ENCODE assay signal across 5 worm cellular contexts in the genomic region with DNA sequence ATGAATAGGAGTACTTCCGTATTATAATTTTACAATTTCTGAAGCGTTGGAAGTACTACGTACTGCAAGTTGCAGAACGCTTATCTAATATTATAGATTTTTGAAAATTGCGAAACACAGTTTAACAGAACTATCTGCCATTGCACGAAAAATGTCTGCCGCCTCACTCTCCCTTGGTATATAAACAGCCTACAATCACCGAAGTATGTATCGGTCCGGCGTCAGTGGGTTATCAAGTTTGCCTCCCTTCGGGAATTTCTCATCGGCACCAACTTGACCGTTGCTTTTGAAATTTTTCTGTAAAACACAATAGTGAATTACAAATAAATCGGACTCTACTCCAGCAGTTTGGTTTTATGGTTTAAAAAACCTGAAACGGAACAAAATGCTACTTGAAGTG.
TF ChIP-seq lines count a peak whose summit lies in the region.

No protein-coding gene starts in this region.

TF ChIP-seq in whole organism, L1 larva, 84 proteins besides CTCF, POLR2A, EP300 and RAD21:
- no peak for TF ChIP-seq nhr-77 (tag; optimal IDR thresholded peaks at IDR 0.05; lab: Kevin White, UChicago)
- no peak for TF ChIP-seq lir-3 (tag; optimal IDR thresholded peaks at IDR 0.05; lab: Kevin White, UChicago; ENCODE audit: poor library complexity)
- TF ChIP-seq nhr-19 (GFP tag; conservative IDR thresholded peaks at IDR 0.05; lab: Robert Waterston, UW), result 0 out of 2 replicates have a peak, but pooled peaks have one; percentile 7
- no peak for TF ChIP-seq ceh-82 (tag; optimal IDR thresholded peaks at IDR 0.05; lab: Kevin White, UChicago)
- TF ChIP-seq unc-62 (GFP tag; optimal IDR thresholded peaks at IDR 0.05; lab: Kevin White, UChicago), result no peak
- TF ChIP-seq nhr-85 (tag; lab: Kevin White, UChicago), result no peak
- TF ChIP-seq tlp-1 (tag; optimal IDR thresholded peaks at IDR 0.05; lab: Kevin White, UChicago), result no peak
- TF ChIP-seq elt-2 (tag; optimal IDR thresholded peaks at IDR 0.05; lab: Kevin White, UChicago), result peak; percentile 35
- TF ChIP-seq skn-1 (tag; optimal IDR thresholded peaks at IDR 0.05; lab: Kevin White, UChicago), result peak; percentile 2
- TF ChIP-seq elt-3 (tag; optimal IDR thresholded peaks at IDR 0.05; lab: Kevin White, UChicago), result no peak
- TF ChIP-seq nhr-12 (tag; optimal IDR thresholded peaks at IDR 0.05; lab: Kevin White, UChicago), result no peak
- no peak for TF ChIP-seq mep-1 (tag; optimal IDR thresholded peaks at IDR 0.05; lab: Kevin White, UChicago)
- no peak for TF ChIP-seq sup-37 (GFP tag; optimal IDR thresholded peaks at IDR 0.05; lab: Kevin White, UChicago)
- peak; percentile 18 for TF ChIP-seq nhr-47 (tag; optimal IDR thresholded peaks at IDR 0.05; lab: Kevin White, UChicago)
- peak; percentile 95 for TF ChIP-seq snpc-4 (tag; optimal IDR thresholded peaks at IDR 0.05; lab: Kevin White, UChicago)
- no peak for TF ChIP-seq irx-1 (tag; optimal IDR thresholded peaks at IDR 0.05; lab: Kevin White, UChicago)
- TF ChIP-seq fkh-8 (tag; optimal IDR thresholded peaks at IDR 0.05; lab: Kevin White, UChicago), result no peak
- TF ChIP-seq nhr-20 (tag; optimal IDR thresholded peaks at IDR 0.05; lab: Kevin White, UChicago), result peak; percentile 0
TF ChIP-seq in whole organism, L1 larva: peak in this region for 6.

TF ChIP-seq in whole organism, L2 larva, 48 proteins besides CTCF, POLR2A, EP300 and RAD21:
- TF ChIP-seq aly-2 (tag; optimal IDR thresholded peaks at IDR 0.05; lab: Kevin White, UChicago), result no peak
- peak; percentile 17 for TF ChIP-seq sma-3 (GFP tag; optimal IDR thresholded peaks at IDR 0.05; lab: Kevin White, UChicago)
- peak; percentile 93 for TF ChIP-seq snpc-4 (tag; optimal IDR thresholded peaks at IDR 0.05; lab: Kevin White, UChicago)

TF ChIP-seq in whole organism, L3 larva, 47 proteins besides CTCF, POLR2A, EP300 and RAD21:
- no peak for TF ChIP-seq daf-12 (tag; optimal IDR thresholded peaks at IDR 0.05; lab: Kevin White, UChicago)
- no peak for TF ChIP-seq unc-62 (GFP tag; optimal IDR thresholded peaks at IDR 0.05; lab: Kevin White, UChicago)
- TF ChIP-seq pha-4 (tag; optimal IDR thresholded peaks at IDR 0.05; lab: Kevin White, UChicago), result no peak
- no peak for TF ChIP-seq lsy-12 (tag; optimal IDR thresholded peaks at IDR 0.05; lab: Kevin White, UChicago)
- no peak for TF ChIP-seq lin-15B (tag; optimal IDR thresholded peaks at IDR 0.05; lab: Kevin White, UChicago)
- no peak for TF ChIP-seq ztf-11 (tag; optimal IDR thresholded peaks at IDR 0.05; lab: Kevin White, UChicago)
- TF ChIP-seq elt-2 (tag; optimal IDR thresholded peaks at IDR 0.05; lab: Kevin White, UChicago), result peak; percentile 17
- no peak for TF ChIP-seq fos-1 (tag; optimal IDR thresholded peaks at IDR 0.05; lab: Kevin White, UChicago)
- TF ChIP-seq ama-1 (optimal IDR thresholded peaks at IDR 0.05; lab: Kevin White, UChicago), result no peak
- TF ChIP-seq elt-3 (tag; optimal IDR thresholded peaks at IDR 0.05; lab: Kevin White, UChicago), result no peak
- TF ChIP-seq nhr-77 (tag; optimal IDR thresholded peaks at IDR 0.05; lab: Kevin White, UChicago), result no peak
- no peak for TF ChIP-seq aly-2 (tag; optimal IDR thresholded peaks at IDR 0.05; lab: Kevin White, UChicago)
- peak; percentile 92 for TF ChIP-seq snpc-4 (tag; optimal IDR thresholded peaks at IDR 0.05; lab: Kevin White, UChicago)
TF ChIP-seq in whole organism, L3 larva: peak in this region for 2.

TF ChIP-seq in whole organism, L4 larva, 104 proteins besides CTCF, POLR2A, EP300 and RAD21:
- peak; percentile 26; the same call in 1 of the 2 replicates for TF ChIP-seq tra-1 (GFP tag; IDR thresholded peaks at IDR 0.05; lab: Robert Waterston, UW)
- TF ChIP-seq aly-2 (tag; optimal IDR thresholded peaks at IDR 0.05; lab: Kevin White, UChicago), result no peak
- TF ChIP-seq dmd-6 (GFP tag; IDR thresholded peaks at IDR 0.05; lab: Robert Waterston, UW), result peak; percentile 30
- peak; percentile 79; the same call in 1 of the 2 replicates for TF ChIP-seq Y105C5A.15 (GFP tag; IDR thresholded peaks at IDR 0.05; lab: Robert Waterston, UW)
- TF ChIP-seq madf-5 (GFP tag; IDR thresholded peaks at IDR 0.05; lab: Robert Waterston, UW), result no peak
- 0 out of 2 replicates have a peak, but pooled peaks have one; percentile 44 for TF ChIP-seq egl-43 (GFP tag; IDR thresholded peaks at IDR 0.05; lab: Robert Waterston, UW)
- no peak for TF ChIP-seq attf-4 (tag; optimal IDR thresholded peaks at IDR 0.05; lab: Kevin White, UChicago)
- TF ChIP-seq ceh-44 (GFP tag; IDR thresholded peaks at IDR 0.05; lab: Robert Waterston, UW), result 0 out of 2 replicates have a peak, but pooled peaks have one; percentile 20
- peak; percentile 63; the same call in 1 of the 2 replicates for TF ChIP-seq lim-7 (GFP tag; IDR thresholded peaks at IDR 0.05; lab: Robert Waterston, UW)
- no peak for TF ChIP-seq spr-1 (tag; optimal IDR thresholded peaks at IDR 0.05; lab: Kevin White, UChicago)
- no peak for TF ChIP-seq hif-1 (tag; optimal IDR thresholded peaks at IDR 0.05; lab: Kevin White, UChicago)
- TF ChIP-seq dmd-8 (GFP tag; IDR thresholded peaks at IDR 0.05; lab: Robert Waterston, UW), result peak; percentile 68; the same call in 1 of the 2 replicates
- TF ChIP-seq zag-1 (tag; optimal IDR thresholded peaks at IDR 0.05; lab: Kevin White, UChicago), result no peak
- peak; percentile 57; the same call in 1 of the 2 replicates for TF ChIP-seq mdt-29 (GFP tag; IDR thresholded peaks at IDR 0.05; lab: Robert Waterston, UW)
- no peak for TF ChIP-seq sdz-12 (GFP tag; optimal IDR thresholded peaks at IDR 0.05; lab: Kevin White, UChicago)
- TF ChIP-seq zfp-2 (tag; optimal IDR thresholded peaks at IDR 0.05; lab: Kevin White, UChicago), result no peak
- TF ChIP-seq dve-1 (tag; optimal IDR thresholded peaks at IDR 0.05; lab: Kevin White, UChicago; ENCODE audit: insufficient read depth), result peak; percentile 27
- peak; percentile 76 for TF ChIP-seq snpc-4 (tag; optimal IDR thresholded peaks at IDR 0.05; lab: Kevin White, UChicago)
- TF ChIP-seq daf-8 (GFP tag; IDR thresholded peaks at IDR 0.05; lab: Robert Waterston, UW), result peak; percentile 46; the same call in 1 of the 2 replicates
- TF ChIP-seq daf-16 (GFP tag; optimal IDR thresholded peaks at IDR 0.05; lab: Kevin White, UChicago), result no peak
- TF ChIP-seq daf-16 (tag; optimal IDR thresholded peaks at IDR 0.05; lab: Kevin White, UChicago), result peak; percentile 30
- peak; percentile 14 for TF ChIP-seq nhr-102 (tag; optimal IDR thresholded peaks at IDR 0.05; lab: Kevin White, UChicago)
- peak; percentile 47; the same call in 1 of the 2 replicates for TF ChIP-seq hmg-1.1 (GFP tag; IDR thresholded peaks at IDR 0.05; lab: Robert Waterston, UW)

TF ChIP-seq in whole organism, young adult, 124 proteins besides CTCF, POLR2A, EP300 and RAD21 (continues in another document):
- TF ChIP-seq athp-1 (tag; optimal IDR thresholded peaks at IDR 0.05; lab: Kevin White, UChicago) (no peak), rpc-1 (optimal IDR thresholded peaks at IDR 0.05; lab: Kevin White, UChicago) (peak; percentile 49), rpc-1 (tag; optimal IDR thresholded peaks at IDR 0.05; lab: Kevin White, UChicago) (peak; percentile 33), ceh-40 (GFP tag; IDR thresholded peaks at IDR 0.05; lab: Robert Waterston, UW) (no peak), pbrm-1 (GFP tag; IDR thresholded peaks at IDR 0.05; lab: Robert Waterston, UW) (0 out of 2 replicates have a peak, but pooled peaks have one; percentile 17), unc-62 (GFP tag; optimal IDR thresholded peaks at IDR 0.05; lab: Kevin White, UChicago) (no peak), ztf-22 (GFP tag; optimal IDR thresholded peaks at IDR 0.05; lab: Kevin White, UChicago) (no peak), ama-1 (optimal IDR thresholded peaks at IDR 0.05; lab: Kevin White, UChicago) (no peak), ama-1 (GFP tag; optimal IDR thresholded peaks at IDR 0.05; lab: Kevin White, UChicago) (no peak), F57C9.4 (tag; optimal IDR thresholded peaks at IDR 0.05; lab: Kevin White, UChicago) (no peak), ztf-26 (tag; optimal IDR thresholded peaks at IDR 0.05; lab: Kevin White, UChicago) (peak; percentile 43), mcd-1 (GFP tag; IDR thresholded peaks at IDR 0.05; lab: Robert Waterston, UW) (peak; percentile 15; the same call in 1 of the 2 replicates), rcor-1 (GFP tag; IDR thresholded peaks at IDR 0.05; lab: Robert Waterston, UW) (no peak), zfh-2 (GFP tag; conservative IDR thresholded peaks at IDR 0.05; lab: Robert Waterston, UW) (no peak), Y53G8AR.9 (GFP tag; conservative IDR thresholded peaks at IDR 0.05; lab: Robert Waterston, UW) (no peak; the same call in 1 of the 2 replicates), him-1 (tag; optimal IDR thresholded peaks at IDR 0.05; lab: Kevin White, UChicago) (no peak), cebp-1 (GFP tag; IDR thresholded peaks at IDR 0.05; lab: Robert Waterston, UW) (peak; percentile 71; the same call in 1 of the 2 replicates), cebp-1 (tag; optimal IDR thresholded peaks at IDR 0.05; lab: Kevin White, UChicago) (peak; percentile 83), hmg-1.2 (GFP tag; IDR thresholded peaks at IDR 0.05; lab: Robert Waterston, UW) (peak; percentile 22; the same call in 1 of the 2 replicates), ZK185.1 (tag; optimal IDR thresholded peaks at IDR 0.05; lab: Kevin White, UChicago; ENCODE audit: poor library complexity, severe bottlenecking) (peak; percentile 38), hsf-1 (GFP tag; IDR thresholded peaks at IDR 0.05; lab: Robert Waterston, UW) (no peak), atf-7 (tag; optimal IDR thresholded peaks at IDR 0.05; lab: Kevin White, UChicago) (no peak), madf-3 (GFP tag; IDR thresholded peaks at IDR 0.05; lab: Robert Waterston, UW) (0 out of 2 replicates have a peak, but pooled peaks have one; percentile 64), lin-26 (GFP tag; IDR thresholded peaks at IDR 0.05; lab: Robert Waterston, UW) (peak; percentile 45; the same call in 1 of the 2 replicates), mel-28 (tag; optimal IDR thresholded peaks at IDR 0.05; lab: Kevin White, UChicago; ENCODE audit: borderline replicate concordance) (no peak), snpc-4 (GFP tag; optimal IDR thresholded peaks at IDR 0.05; lab: Kevin White, UChicago) (peak; percentile 56), snpc-4 (tag; optimal IDR thresholded peaks at IDR 0.05; lab: Kevin White, UChicago) (peak; percentile 90 to 98 (median 96)), nfya-2 (GFP tag; IDR thresholded peaks at IDR 0.05; lab: Robert Waterston, UW) (no peak), egl-44 (GFP tag; IDR thresholded peaks at IDR 0.05; lab: Robert Waterston, UW) (peak; percentile 9; the same call in 1 of the 2 replicates), K12H6.12 (tag; optimal IDR thresholded peaks at IDR 0.05; lab: Kevin White, UChicago) (no peak), lin-40 (tag; optimal IDR thresholded peaks at IDR 0.05; lab: Kevin White, UChicago) (peak; percentile 49), attf-5 (GFP tag; optimal IDR thresholded peaks at IDR 0.05; lab: Kevin White, UChicago) (no peak), tbp1 (GFP tag; optimal IDR thresholded peaks at IDR 0.05; lab: Kevin White, UChicago) (peak; percentile 53), hlh-26 (GFP tag; conservative IDR thresholded peaks at IDR 0.05; lab: Robert Waterston, UW) (no peak)
